Fruit fly (Drosophila melanogaster): ENCODE results near the gene Mgat3.

DNA sequence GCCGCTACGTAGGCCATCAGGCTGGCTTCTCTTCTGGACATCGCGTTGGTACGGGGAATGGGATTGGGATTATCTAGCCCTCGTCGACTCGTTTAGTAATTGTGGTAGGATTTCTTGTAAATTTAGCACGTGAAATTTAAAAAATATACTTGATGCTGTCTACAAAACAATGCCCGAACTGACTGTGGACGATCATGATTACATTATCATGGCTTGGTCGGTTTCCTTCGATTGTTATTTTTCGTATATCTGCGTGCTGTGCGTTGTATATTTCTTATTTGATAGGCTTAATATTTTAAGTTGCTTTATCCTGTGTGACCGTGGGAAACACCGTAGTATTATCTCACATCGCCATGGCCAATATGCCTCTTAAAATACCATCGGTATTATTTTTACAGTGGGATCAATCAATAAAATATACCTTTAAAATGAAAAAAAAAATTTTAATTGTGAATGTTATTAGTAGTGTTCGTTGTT is 20.6 kb upstream of the Mgat3 start, which contains the start of gene CG16972:
- TF ChIP-seq cic (GFP tag; optimal IDR thresholded peaks at IDR 0.05) (no peak), ovo (GFP tag; optimal IDR thresholded peaks at IDR 0.05) (peak; percentile 33), CG7101 (tag; optimal IDR thresholded peaks at IDR 0.05) (no peak)
